Fruit fly (Drosophila melanogaster): ENCODE results near the gene CG3792.

CG3792 gene

dm6 chr2L:5027321-5028069 lies 50.4 kb downstream of the CG3792 start:
- TF ChIP-seq insv (optimal IDR thresholded peaks at IDR 0.05) (no peak), Sin3A (optimal IDR thresholded peaks at IDR 0.05) (no peak), psq (optimal IDR thresholded peaks at IDR 0.05) (no peak), h (optimal IDR thresholded peaks at IDR 0.05) (no peak), Myc (optimal IDR thresholded peaks at IDR 0.05) (no peak), ttk (optimal IDR thresholded peaks at IDR 0.05) (no peak)

- TF ChIP-seq Sin3A (optimal IDR thresholded peaks at IDR 0.05) (no peak), insv (optimal IDR thresholded peaks at IDR 0.05) (no peak), psq (optimal IDR thresholded peaks at IDR 0.05) (no peak)
Measured at dm6 chr2L:5028091-5028490, 51.0 kb downstream of the CG3792 start, which contains the start of gene vkg. vkg (minus strand) TSS chr2L:5028191.
